Fruit fly (Drosophila melanogaster) whole organism, prepupa: Measurements from ENCODE around the gene CG45064.

Experiments used
- Blimp-1 ChIP-seq: fragments of 200-800 bp; sonication (Bioruptor generic); optimal IDR thresholded peaks from 3 replicates; lab custom pipeline; 2017; ENCODE audit warnings: missing biosample characterization, missing genetic modification characterization, mild to moderate bottlenecking, moderate library complexity, missing genetic modification reagents
- CG10631 ChIP-seq: fragments of 200-800 bp; sonication (Bioruptor generic); optimal IDR thresholded peaks from 2 replicates; lab custom pipeline; 2016; ENCODE audit warnings: missing biosample characterization, missing genetic modification characterization
- CG10669 ChIP-seq: fragments of 200-800 bp; sonication (Bioruptor generic); optimal IDR thresholded peaks from 3 replicates; lab custom pipeline; 2018; ENCODE audit warnings: missing biosample characterization, mild to moderate bottlenecking, missing genetic modification characterization, moderate library complexity
- CG11294 ChIP-seq: fragments of 200-800 bp; sonication (Bioruptor generic); IDR thresholded peaks from 2 replicates; pipeline ENCODE4 v1.3.6; 2022; ENCODE audit warnings: missing biosample characterization, missing genetic modification characterization
- CG11762 ChIP-seq: fragments of 200-800 bp; sonication (Bioruptor generic); optimal IDR thresholded peaks from 3 replicates; lab custom pipeline; 2016; ENCODE audit warnings: missing biosample characterization, missing genetic modification characterization; ENCODE audit not compliant: insufficient read depth
- CG11902 ChIP-seq: fragments of 200-800 bp; sonication (Bioruptor generic); optimal IDR thresholded peaks from 3 replicates; lab custom pipeline; 2016; ENCODE audit warnings: missing biosample characterization, missing genetic modification characterization
- CG15336 ChIP-seq: fragments of 200-800 bp; sonication (Bioruptor generic); IDR thresholded peaks from 2 replicates; pipeline ENCODE4 v1.3.6; 2022; ENCODE audit warnings: missing biosample characterization, missing genetic modification characterization
- CG1621 ChIP-seq: fragments of 200-800 bp; sonication (Bioruptor generic); optimal IDR thresholded peaks from 3 replicates; lab custom pipeline; 2018; ENCODE audit warnings: missing biosample characterization, mild to moderate bottlenecking, missing genetic modification characterization
- CG16779 ChIP-seq: fragments of 200-800 bp; sonication (Bioruptor generic); optimal IDR thresholded peaks from 3 replicates; lab custom pipeline; 2017; ENCODE audit warnings: missing biosample characterization, mild to moderate bottlenecking, missing genetic modification characterization
- CG3032 ChIP-seq: fragments of 200-800 bp; optimal IDR thresholded peaks from 2 replicates; lab custom pipeline; 2019; ENCODE audit warnings: missing biosample characterization, mild to moderate bottlenecking, missing genetic modification characterization, moderate library complexity
- CG31627 ChIP-seq: fragments of 200-800 bp; sonication (Bioruptor generic); optimal IDR thresholded peaks from 3 replicates; lab custom pipeline; 2016; ENCODE audit warnings: missing biosample characterization, missing genetic modification characterization
- CG32006 ChIP-seq: fragments of 200-800 bp; sonication (Bioruptor generic); optimal IDR thresholded peaks from 3 replicates; lab custom pipeline; 2017; ENCODE audit warnings: missing biosample characterization, mild to moderate bottlenecking, missing genetic modification characterization
- CG34406 ChIP-seq: fragments of 200-800 bp; sonication (Bioruptor generic); optimal IDR thresholded peaks from 3 replicates; lab custom pipeline; 2016; ENCODE audit warnings: missing biosample characterization, missing genetic modification characterization
- CG6163 ChIP-seq: fragments of 200-800 bp; sonication (Bioruptor generic); IDR thresholded peaks from 3 replicates; pipeline ENCODE4 v1.3.6; 2022; ENCODE audit warnings: missing biosample characterization, missing genetic modification characterization
- CG6276 ChIP-seq: fragments of 200-800 bp; sonication (Bioruptor generic); optimal IDR thresholded peaks from 2 replicates; lab custom pipeline; 2017; ENCODE audit warnings: missing biosample characterization, mild to moderate bottlenecking, missing genetic modification characterization
- CG6792 ChIP-seq: fragments of 200-800 bp; sonication (Bioruptor generic); optimal IDR thresholded peaks from 3 replicates; lab custom pipeline; 2016; ENCODE audit warnings: missing biosample characterization, missing genetic modification characterization
- CG6808 ChIP-seq: fragments of 200-800 bp; sonication (Bioruptor generic); optimal IDR thresholded peaks from 3 replicates; lab custom pipeline; 2017; ENCODE audit warnings: missing biosample characterization, missing genetic modification characterization, mild to moderate bottlenecking, moderate library complexity, missing genetic modification reagents
- CG7368 ChIP-seq: fragments of 200-800 bp; sonication (Bioruptor generic); optimal IDR thresholded peaks from 3 replicates; lab custom pipeline; 2016; ENCODE audit warnings: missing biosample characterization, missing genetic modification characterization
- CG8119 ChIP-seq: fragments of 200-800 bp; sonication (Bioruptor generic); IDR thresholded peaks from 3 replicates; pipeline ENCODE4 v1.3.6; 2022; ENCODE audit warnings: missing biosample characterization, missing genetic modification characterization
- CG8319 ChIP-seq: fragments of 200-800 bp; sonication (Bioruptor generic); optimal IDR thresholded peaks from 3 replicates; lab custom pipeline; 2016; ENCODE audit warnings: missing biosample characterization, missing genetic modification characterization
- CG8632 ChIP-seq: fragments of 200-800 bp; sonication (Bioruptor generic); optimal IDR thresholded peaks from 3 replicates; lab custom pipeline; 2016; ENCODE audit warnings: missing biosample characterization, missing genetic modification characterization
- CG9139 ChIP-seq: fragments of 200-800 bp; sonication (Bioruptor generic); optimal IDR thresholded peaks from 3 replicates; lab custom pipeline; 2017; ENCODE audit warnings: missing biosample characterization, mild to moderate bottlenecking, missing genetic modification characterization
- Eip75B ChIP-seq: fragments of 200-800 bp; sonication (Bioruptor generic); optimal IDR thresholded peaks from 3 replicates; lab custom pipeline; 2016; ENCODE audit warnings: missing biosample characterization, missing genetic modification characterization
- Eip78C ChIP-seq: fragments of 200-800 bp; sonication (Bioruptor generic); peaks from one replicate; lab custom pipeline; 2016; ENCODE audit warnings: missing biosample characterization, missing genetic modification characterization
- Eip93F ChIP-seq: fragments of 200-800 bp; sonication (Bioruptor generic); optimal IDR thresholded peaks from 2 replicates; lab custom pipeline; 2016; ENCODE audit warnings: missing biosample characterization, mild to moderate bottlenecking, missing genetic modification characterization
- Ets21C ChIP-seq: fragments of 200-800 bp; sonication (Bioruptor generic); optimal IDR thresholded peaks from 3 replicates; lab custom pipeline; 2016; ENCODE audit warnings: missing biosample characterization, missing genetic modification characterization
- Ets96B ChIP-seq: fragments of 200-800 bp; optimal IDR thresholded peaks from 2 replicates; lab custom pipeline; 2019; ENCODE audit warnings: missing biosample characterization, mild to moderate bottlenecking, missing genetic modification characterization, moderate library complexity
- Gug ChIP-seq: fragments of 200-800 bp; sonication (Bioruptor generic); IDR thresholded peaks from 2 replicates; pipeline ENCODE4 v1.3.6; 2022; ENCODE audit warnings: missing biosample characterization, missing genetic modification characterization
- Hr38 ChIP-seq: sonication (Bioruptor generic); optimal IDR thresholded peaks from 2 replicates; lab custom pipeline; 2016; ENCODE audit warnings: missing biosample characterization, missing genetic modification characterization
- Hr4 ChIP-seq: fragments of 200-800 bp; sonication (Bioruptor generic); optimal IDR thresholded peaks from 3 replicates; lab custom pipeline; 2016; ENCODE audit warnings: missing biosample characterization, missing genetic modification characterization
- Lpt ChIP-seq: fragments of 200-800 bp; sonication (Bioruptor generic); optimal IDR thresholded peaks from 3 replicates; lab custom pipeline; 2016; ENCODE audit warnings: missing biosample characterization, missing genetic modification characterization
- OdsH ChIP-seq: fragments of 200-800 bp; sonication (Bioruptor generic); optimal IDR thresholded peaks from 3 replicates; lab custom pipeline; 2016; ENCODE audit warnings: missing biosample characterization, missing genetic modification characterization
- Smox ChIP-seq: fragments of 200-800 bp; sonication (Bioruptor generic); optimal IDR thresholded peaks from 3 replicates; lab custom pipeline; 2016; ENCODE audit warnings: missing biosample characterization, missing genetic modification characterization
- Sox14 ChIP-seq: fragments of 200-800 bp; sonication (Bioruptor generic); optimal IDR thresholded peaks from 3 replicates; lab custom pipeline; 2016; ENCODE audit warnings: missing biosample characterization, missing genetic modification characterization
- Sox15 ChIP-seq: fragments of 200-800 bp; sonication (Bioruptor generic); optimal IDR thresholded peaks from 3 replicates; lab custom pipeline; 2016; ENCODE audit warnings: missing biosample characterization, missing genetic modification characterization
- achi ChIP-seq: fragments of 200-800 bp; sonication (Bioruptor generic); optimal IDR thresholded peaks from 3 replicates; lab custom pipeline; 2016; ENCODE audit warnings: missing biosample characterization, missing genetic modification characterization
- acj6 ChIP-seq: fragments of 200-800 bp; sonication (Bioruptor generic); optimal IDR thresholded peaks from 3 replicates; lab custom pipeline; 2016; ENCODE audit warnings: missing biosample characterization, missing genetic modification characterization
- cyc ChIP-seq: fragments of 200-800 bp; sonication (Bioruptor generic); optimal IDR thresholded peaks from 3 replicates; lab custom pipeline; 2016; ENCODE audit warnings: missing biosample characterization, missing genetic modification characterization
- dac ChIP-seq: fragments of 200-800 bp; sonication (Bioruptor generic); optimal IDR thresholded peaks from 2 replicates; lab custom pipeline; 2017; ENCODE audit warnings: missing biosample characterization, mild to moderate bottlenecking, missing genetic modification characterization
- eg ChIP-seq: fragments of 200-800 bp; sonication (Bioruptor generic); IDR thresholded peaks from 3 replicates; pipeline ENCODE4 v1.3.6; 2022; ENCODE audit warnings: missing biosample characterization, missing genetic modification characterization
- esn ChIP-seq: fragments of 200-800 bp; sonication (Bioruptor generic); optimal IDR thresholded peaks from 2 replicates; lab custom pipeline; 2016; ENCODE audit warnings: missing biosample characterization, mild to moderate bottlenecking, missing genetic modification characterization, moderate library complexity
- fd59A ChIP-seq: fragments of 200-800 bp; sonication (Bioruptor generic); optimal IDR thresholded peaks from 2 replicates; lab custom pipeline; 2017; ENCODE audit warnings: missing biosample characterization, mild to moderate bottlenecking, missing genetic modification characterization, missing genetic modification reagents
- fd85E ChIP-seq: fragments of 200-800 bp; sonication (Bioruptor generic); optimal IDR thresholded peaks from 3 replicates; lab custom pipeline; 2016; ENCODE audit warnings: missing biosample characterization, missing genetic modification characterization
- fkh ChIP-seq: fragments of 200-800 bp; sonication (Bioruptor generic); optimal IDR thresholded peaks from 3 replicates; lab custom pipeline; 2017; ENCODE audit warnings: missing biosample characterization, mild to moderate bottlenecking, missing genetic modification characterization, moderate library complexity
- lz ChIP-seq: fragments of 200-800 bp; sonication (Bioruptor generic); optimal IDR thresholded peaks from 3 replicates; lab custom pipeline; 2016; ENCODE audit warnings: missing biosample characterization, missing genetic modification characterization
- pdm3 ChIP-seq: fragments of 200-800 bp; sonication (Bioruptor generic); optimal IDR thresholded peaks from 3 replicates; lab custom pipeline; 2016; ENCODE audit warnings: missing biosample characterization, missing genetic modification characterization
- salr ChIP-seq, 2 experiments: fragments of 200-800 bp; sonication (Bioruptor generic); optimal IDR thresholded peaks; 3 replicates each; lab custom pipeline; 2016 to 2018; ENCODE audit warnings: missing biosample characterization in 2 of 2, missing genetic modification characterization in 2 of 2, mild to moderate bottlenecking in 1 of 2
- svp ChIP-seq: fragments of 200-800 bp; sonication (Bioruptor generic); peaks from one replicate; lab custom pipeline; 2016; ENCODE audit warnings: missing biosample characterization, missing genetic modification characterization
- topi ChIP-seq: fragments of 200-800 bp; sonication (Bioruptor generic); optimal IDR thresholded peaks from 3 replicates; lab custom pipeline; 2016; ENCODE audit warnings: missing biosample characterization, missing genetic modification characterization

CG45064 gene

dm6 chrX:14827643-14828042, 54.7 kb downstream of the CG45064 start:
- no peak for TF ChIP-seq eg (GFP tag; lab: Robert Waterston, UW)
- no peak for TF ChIP-seq Lpt (GFP tag; lab: Kevin White, UChicago)
- TF ChIP-seq CG32006, result no peak
- TF ChIP-seq cyc, result no peak
- no peak for TF ChIP-seq fkh
- TF ChIP-seq CG3032 (tag; lab: Kevin White, UChicago), result no peak
- no peak for TF ChIP-seq CG8119
- no peak for TF ChIP-seq Sox14 (GFP tag; lab: Kevin White, UChicago)
- TF ChIP-seq CG16779 (tag; lab: Kevin White, UChicago), result no peak
- TF ChIP-seq svp (GFP tag; lab: Kevin White, UChicago), result no peak
- TF ChIP-seq OdsH (GFP tag; lab: Kevin White, UChicago), result no peak
- TF ChIP-seq CG1621 (tag; lab: Kevin White, UChicago), result no peak
- no peak for TF ChIP-seq pdm3
- TF ChIP-seq Gug (GFP tag; lab: Robert Waterston, UW), result no peak
- no peak for TF ChIP-seq CG6276 (GFP tag; lab: Kevin White, UChicago)

DNA sequence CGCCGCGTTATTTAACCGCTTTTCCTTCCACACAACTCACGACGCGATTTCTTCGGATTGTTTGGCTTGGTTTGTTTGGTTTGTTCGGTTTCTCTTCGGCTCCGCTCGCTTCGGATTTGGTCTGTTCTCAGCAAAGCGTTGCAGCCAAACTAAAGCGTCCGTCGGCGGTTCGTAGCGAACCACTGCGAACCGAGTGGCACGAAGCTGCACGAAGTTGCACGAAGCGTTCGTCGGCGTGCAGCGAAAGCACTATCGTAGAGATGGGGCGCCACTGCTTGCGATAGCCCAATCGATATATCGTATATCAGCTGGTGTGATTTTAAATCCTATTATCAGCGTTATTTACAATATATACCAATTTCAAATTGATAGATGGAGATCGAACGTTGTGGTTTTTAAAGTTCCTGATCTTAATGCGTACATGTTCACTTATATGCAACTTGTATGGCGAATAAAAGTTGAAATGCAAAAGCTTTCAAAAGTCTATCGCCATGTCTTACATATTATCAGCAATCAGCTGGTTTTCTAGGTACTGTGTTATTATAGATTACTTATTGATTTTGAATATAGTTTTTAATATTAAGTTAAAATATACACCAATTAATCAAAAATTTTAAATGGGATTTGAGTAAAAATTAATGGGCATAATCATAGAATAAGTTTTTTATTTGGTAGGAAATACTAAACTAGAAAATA, 56.3 kb downstream of the CG45064 start, which contains the start of gene rut:
TSS of gene rut (minus strand) at position 152 of the 696 bp plus-strand sequence.
- TF ChIP-seq Ets21C (GFP tag; lab: Kevin White, UChicago) (no peak), CG11294 (no peak), CG15336 (GFP tag; lab: Robert Waterston, UW) (no peak), pdm3 (no peak), svp (GFP tag; lab: Kevin White, UChicago) (peak; percentile 67), Smox (GFP tag; lab: Kevin White, UChicago) (no peak), OdsH (GFP tag; lab: Kevin White, UChicago) (no peak), CG6792 (no peak), fkh (peak; percentile 35), Hr4 (no peak), CG10669 (GFP tag; lab: Kevin White, UChicago) (no peak), topi (GFP tag; lab: Kevin White, UChicago) (no peak), CG6163 (GFP tag; lab: Robert Waterston, UW) (peak; percentile 69), cyc (no peak), achi (GFP tag; lab: Kevin White, UChicago) (no peak), CG11762 (GFP tag; lab: Kevin White, UChicago) (no peak), CG1621 (tag; lab: Kevin White, UChicago) (no peak), Gug (GFP tag; lab: Robert Waterston, UW) (no peak), salr (GFP tag; optimal IDR thresholded peaks at IDR 0.05; lab: Kevin White, UChicago) (no peak), CG11902 (GFP tag; lab: Kevin White, UChicago) (no peak), CG9139 (GFP tag; lab: Kevin White, UChicago) (no peak), Blimp-1 (no peak), CG6808 (GFP tag; lab: Kevin White, UChicago) (no peak), Sox14 (GFP tag; lab: Kevin White, UChicago) (no peak), dac (GFP tag; lab: Kevin White, UChicago) (no peak), CG34406 (GFP tag; lab: Kevin White, UChicago) (no peak), CG31627 (GFP tag; lab: Kevin White, UChicago) (peak; percentile 18), Eip78C (peak; percentile 47), CG16779 (tag; lab: Kevin White, UChicago) (no peak), CG6276 (GFP tag; lab: Kevin White, UChicago) (no peak), fd85E (GFP tag; lab: Kevin White, UChicago) (no peak), Hr38 (GFP tag; lab: Kevin White, UChicago) (no peak), CG8119 (no peak), Eip93F (GFP tag; lab: Kevin White, UChicago) (no peak), esn (GFP tag; lab: Kevin White, UChicago) (no peak), CG8632 (no peak), acj6 (GFP tag; lab: Kevin White, UChicago) (no peak), CG8319 (no peak), fd59A (no peak), CG10631 (GFP tag; lab: Kevin White, UChicago) (no peak), Eip75B (GFP tag; lab: Kevin White, UChicago) (peak; percentile 16), Ets96B (tag; lab: Kevin White, UChicago) (no peak), Sox15 (GFP tag; lab: Kevin White, UChicago) (no peak), CG7368 (GFP tag; lab: Kevin White, UChicago) (peak; percentile 0), lz (GFP tag; lab: Kevin White, UChicago) (peak; percentile 14)
